Fruit fly (Drosophila melanogaster): ENCODE measurements around the gene kirre.

Gene kirre

dm6 chrX:2964678-2965231 is 224.6 kb downstream of the kirre start:
- TF ChIP-seq OdsH (GFP tag; optimal IDR thresholded peaks at IDR 0.05) (no peak), jim (GFP tag; optimal IDR thresholded peaks at IDR 0.05) (peak; percentile 55), woc (GFP tag; optimal IDR thresholded peaks at IDR 0.05) (no peak), Sp1 (GFP tag; optimal IDR thresholded peaks at IDR 0.05) (peak; percentile 27), Abd-B (GFP tag; optimal IDR thresholded peaks at IDR 0.05) (no peak), fru (GFP tag; optimal IDR thresholded peaks at IDR 0.05) (peak; percentile 1), CrebA (GFP tag; optimal IDR thresholded peaks at IDR 0.05; ENCODE audit: borderline replicate concordance) (no peak), br (GFP tag; optimal IDR thresholded peaks at IDR 0.05) (peak; percentile 11), Vsx2 (GFP tag; optimal IDR thresholded peaks at IDR 0.05; ENCODE audit: partially characterized antibody) (peak; percentile 65), Hr83 (GFP tag; optimal IDR thresholded peaks at IDR 0.05; ENCODE audit: poor library complexity, severe bottlenecking) (no peak), CG9705 (GFP tag; optimal IDR thresholded peaks at IDR 0.05) (no peak), rgr (GFP tag; optimal IDR thresholded peaks at IDR 0.05) (no peak), psq (GFP tag; optimal IDR thresholded peaks at IDR 0.05) (peak; percentile 50), dmrt93B (GFP tag; optimal IDR thresholded peaks at IDR 0.05) (no peak), brk (GFP tag; optimal IDR thresholded peaks at IDR 0.05) (no peak), Rel (GFP tag; optimal IDR thresholded peaks at IDR 0.05) (no peak), Rel (tag; optimal IDR thresholded peaks at IDR 0.05) (no peak), h (GFP tag; optimal IDR thresholded peaks at IDR 0.05) (peak; percentile 3), sage (GFP tag; optimal IDR thresholded peaks at IDR 0.05) (no peak), tai (GFP tag; optimal IDR thresholded peaks at IDR 0.05) (no peak), sv (GFP tag; optimal IDR thresholded peaks at IDR 0.05) (no peak), Hnf4 (GFP tag; optimal IDR thresholded peaks at IDR 0.05) (no peak), Mio (GFP tag; optimal IDR thresholded peaks at IDR 0.05) (no peak), foxo (GFP tag; optimal IDR thresholded peaks at IDR 0.05) (no peak)

- TF ChIP-seq pan (optimal IDR thresholded peaks at IDR 0.05) (no peak), CG9705 (GFP tag; optimal IDR thresholded peaks at IDR 0.05) (no peak), tai (GFP tag; optimal IDR thresholded peaks at IDR 0.05) (no peak), sage (GFP tag; optimal IDR thresholded peaks at IDR 0.05) (no peak), OdsH (GFP tag; optimal IDR thresholded peaks at IDR 0.05) (no peak), dmrt93B (GFP tag; optimal IDR thresholded peaks at IDR 0.05) (no peak), HLH106 (tag; optimal IDR thresholded peaks at IDR 0.05) (no peak), rgr (GFP tag; optimal IDR thresholded peaks at IDR 0.05) (no peak), Dfd (GFP tag; optimal IDR thresholded peaks at IDR 0.05) (no peak), Mio (GFP tag; optimal IDR thresholded peaks at IDR 0.05) (no peak), woc (GFP tag; optimal IDR thresholded peaks at IDR 0.05) (no peak), GATAd (GFP tag; optimal IDR thresholded peaks at IDR 0.05) (no peak), ey (GFP tag; optimal IDR thresholded peaks at IDR 0.05) (no peak), Myc (optimal IDR thresholded peaks at IDR 0.05) (no peak), h (GFP tag; optimal IDR thresholded peaks at IDR 0.05) (no peak), brk (GFP tag; optimal IDR thresholded peaks at IDR 0.05) (no peak), Sp1 (GFP tag; optimal IDR thresholded peaks at IDR 0.05) (no peak), usp (GFP tag; optimal IDR thresholded peaks at IDR 0.05) (no peak), Hnf4 (GFP tag; optimal IDR thresholded peaks at IDR 0.05) (no peak), Jra (GFP tag; optimal IDR thresholded peaks at IDR 0.05) (no peak)
These were observed 228.9 kb downstream of the kirre start for dm6 chrX:2969039-2969438.

- no peak for TF ChIP-seq h (GFP tag; optimal IDR thresholded peaks at IDR 0.05)
- TF ChIP-seq Rel (GFP tag; optimal IDR thresholded peaks at IDR 0.05): no peak
- TF ChIP-seq Rel (tag; optimal IDR thresholded peaks at IDR 0.05): no peak
- TF ChIP-seq brk (GFP tag; optimal IDR thresholded peaks at IDR 0.05): no peak
- TF ChIP-seq lola (GFP tag; optimal IDR thresholded peaks at IDR 0.05): no peak
These were observed 233.4 kb downstream of the kirre start, which contains the start of gene rst for dm6 chrX:2973593-2973992. Gene rst (minus strand): TSS chrX:2973834.

- no peak for TF ChIP-seq Dif (GFP tag; optimal IDR thresholded peaks at IDR 0.05; ENCODE audit: partially characterized antibody)
- TF ChIP-seq fru (GFP tag; optimal IDR thresholded peaks at IDR 0.05): peak; percentile 73
- peak; percentile 24 for TF ChIP-seq psq (GFP tag; optimal IDR thresholded peaks at IDR 0.05)
- TF ChIP-seq rgr (GFP tag; optimal IDR thresholded peaks at IDR 0.05): peak; percentile 55
- no peak for TF ChIP-seq brk (GFP tag; optimal IDR thresholded peaks at IDR 0.05)
- TF ChIP-seq CrebA (GFP tag; optimal IDR thresholded peaks at IDR 0.05; ENCODE audit: borderline replicate concordance): no peak
- TF ChIP-seq Hr78 (GFP tag; optimal IDR thresholded peaks at IDR 0.05): no peak
- no peak for TF ChIP-seq CG32264 (GFP tag; optimal IDR thresholded peaks at IDR 0.05)
- no peak for TF ChIP-seq usp (GFP tag; optimal IDR thresholded peaks at IDR 0.05)
- peak; percentile 56 for TF ChIP-seq h (GFP tag; optimal IDR thresholded peaks at IDR 0.05)
- TF ChIP-seq Hnf4 (GFP tag; optimal IDR thresholded peaks at IDR 0.05): peak; percentile 34
- TF ChIP-seq sage (GFP tag; optimal IDR thresholded peaks at IDR 0.05): no peak
- no peak for TF ChIP-seq GATAd (GFP tag; optimal IDR thresholded peaks at IDR 0.05)
- TF ChIP-seq Hr83 (GFP tag; optimal IDR thresholded peaks at IDR 0.05; ENCODE audit: poor library complexity, severe bottlenecking): no peak
- no peak for TF ChIP-seq dsf (GFP tag; optimal IDR thresholded peaks at IDR 0.05; ENCODE audit: borderline replicate concordance)
- peak; percentile 5 for TF ChIP-seq dmrt93B (GFP tag; optimal IDR thresholded peaks at IDR 0.05)
- TF ChIP-seq pan (optimal IDR thresholded peaks at IDR 0.05): no peak
- TF ChIP-seq lola (GFP tag; optimal IDR thresholded peaks at IDR 0.05): no peak
- TF ChIP-seq ey (GFP tag; optimal IDR thresholded peaks at IDR 0.05): peak; percentile 31
- TF ChIP-seq foxo (GFP tag; optimal IDR thresholded peaks at IDR 0.05): peak in 1 of 2 experiments; percentile 73
- peak; percentile 5 for TF ChIP-seq woc (GFP tag; optimal IDR thresholded peaks at IDR 0.05)
- no peak for TF ChIP-seq Jra (GFP tag; optimal IDR thresholded peaks at IDR 0.05)
- no peak for TF ChIP-seq N (GFP tag; optimal IDR thresholded peaks at IDR 0.05)
- TF ChIP-seq dl (GFP tag; optimal IDR thresholded peaks at IDR 0.05; ENCODE audit: insufficient read depth in 1 of 2, partially characterized antibody in 2 of 2): no peak
- peak; percentile 36 for TF ChIP-seq HLH106 (tag; optimal IDR thresholded peaks at IDR 0.05)
- no peak for TF ChIP-seq tai (GFP tag; optimal IDR thresholded peaks at IDR 0.05)
- TF ChIP-seq Myc (optimal IDR thresholded peaks at IDR 0.05): no peak
- TF ChIP-seq sv (GFP tag; optimal IDR thresholded peaks at IDR 0.05): no peak
These were observed 237.8 kb downstream of the kirre start for dm6 chrX:2977857-2978473.

Measured in whole organism, wandering third instar larva.